Worm (Caenorhabditis elegans): ENCODE results near the gene ZK593.3.

ZK593.3 gene

ce11 chrIV:10880264-10880663, 35.2 kb upstream of the ZK593.3 start, which contains the start of gene fipr-15:
Gene fipr-15 (plus strand): TSS chrIV:10880564.
- no peak for TF ChIP-seq daf-8 (GFP tag; IDR thresholded peaks at IDR 0.05)
- no peak for TF ChIP-seq spr-1 (tag; optimal IDR thresholded peaks at IDR 0.05)
- no peak for TF ChIP-seq madf-9 (GFP tag; conservative IDR thresholded peaks at IDR 0.05)
- no peak for TF ChIP-seq dpl-1 (GFP tag; optimal IDR thresholded peaks at IDR 0.05)
- TF ChIP-seq pqm-1 (tag; optimal IDR thresholded peaks at IDR 0.05) = no peak
- TF ChIP-seq lin-15B (tag; optimal IDR thresholded peaks at IDR 0.05) = no peak
- TF ChIP-seq rbr-2 (tag; optimal IDR thresholded peaks at IDR 0.05) = no peak
- no peak for TF ChIP-seq T26A8.4 (GFP tag; IDR thresholded peaks at IDR 0.05)
- no peak for TF ChIP-seq unc-62 (GFP tag; optimal IDR thresholded peaks at IDR 0.05 in 1 of 2)
- TF ChIP-seq unc-62 (tag; optimal IDR thresholded peaks at IDR 0.05) = no peak
- TF ChIP-seq jun-1 (tag; optimal IDR thresholded peaks at IDR 0.05) = no peak
- no peak for TF ChIP-seq R02D3.7 (tag; optimal IDR thresholded peaks at IDR 0.05)

ce11 chrIV:10881230-10881629, 34.3 kb upstream of the ZK593.3 start, which contains the start of gene F13E9.13:
Gene F13E9.13 (plus strand): TSS chrIV:10881546.
- TF ChIP-seq duxl-1 (tag; optimal IDR thresholded peaks at IDR 0.05; ENCODE audit: poor library complexity) (no peak), dve-1 (tag; optimal IDR thresholded peaks at IDR 0.05; ENCODE audit: insufficient read depth) (peak; percentile 80), php-3 (GFP tag; IDR thresholded peaks at IDR 0.05) (peak; percentile 85), pqm-1 (tag; optimal IDR thresholded peaks at IDR 0.05) (peak; percentile 2), mdl-1 (tag; optimal IDR thresholded peaks at IDR 0.05) (peak in 1 of 2 experiments; percentile 30)

ce11 chrIV:10884263-10884662, 31.2 kb upstream of the ZK593.3 start, which contains the start of gene F13E9.5:
Gene F13E9.5 (minus strand): TSS chrIV:10884363.
- TF ChIP-seq F37D6.2 (tag; optimal IDR thresholded peaks at IDR 0.05) (no peak), jun-1 (tag; optimal IDR thresholded peaks at IDR 0.05) (no peak)

ce11 chrIV:10885915-10886314, 29.6 kb upstream of the ZK593.3 start, which contains the start of gene srlf-11:
Gene srlf-11 (minus strand): TSS chrIV:10886015.
- TF ChIP-seq pha-4 (GFP tag; IDR thresholded peaks at IDR 0.05) = no peak
- no peak for TF ChIP-seq pha-4 (tag; optimal IDR thresholded peaks at IDR 0.05)
- no peak for TF ChIP-seq lsy-2 (tag; optimal IDR thresholded peaks at IDR 0.05)
- no peak for TF ChIP-seq F49E8.2 (tag; optimal IDR thresholded peaks at IDR 0.05; ENCODE audit: borderline replicate concordance)
- no peak for TF ChIP-seq nhr-111 (GFP tag; optimal IDR thresholded peaks at IDR 0.05)
- TF ChIP-seq F44E2.7 (GFP tag; IDR thresholded peaks at IDR 0.05) = no peak
- no peak for TF ChIP-seq fos-1 (tag; optimal IDR thresholded peaks at IDR 0.05)
- TF ChIP-seq nhr-102 (tag; optimal IDR thresholded peaks at IDR 0.05) = no peak
- TF ChIP-seq tag-97 (GFP tag; IDR thresholded peaks at IDR 0.05) = no peak
- no peak for TF ChIP-seq daf-19 (GFP tag; conservative IDR thresholded peaks at IDR 0.05)
- TF ChIP-seq hlh-11 (tag; optimal IDR thresholded peaks at IDR 0.05) = no peak
- no peak for TF ChIP-seq ceh-82 (tag; optimal IDR thresholded peaks at IDR 0.05)
- TF ChIP-seq dmd-9 (GFP tag; IDR thresholded peaks at IDR 0.05) = no peak
- no peak for TF ChIP-seq mes-2 (tag; optimal IDR thresholded peaks at IDR 0.05; ENCODE audit: poor library complexity, severe bottlenecking)
- TF ChIP-seq mxl-3 (GFP tag; optimal IDR thresholded peaks at IDR 0.05) = no peak
- no peak for TF ChIP-seq saeg-2 (GFP tag; IDR thresholded peaks at IDR 0.05)
- no peak for TF ChIP-seq egl-43 (GFP tag; IDR thresholded peaks at IDR 0.05)
- no peak for TF ChIP-seq lin-29 (GFP tag; IDR thresholded peaks at IDR 0.05)

- TF ChIP-seq hlh-30 (tag; optimal IDR thresholded peaks at IDR 0.05; ENCODE audit: insufficient read depth) = no peak
- TF ChIP-seq nhr-6 (tag; optimal IDR thresholded peaks at IDR 0.05) = no peak
Measured at ce11 chrIV:10887285-10887684, 28.2 kb upstream of the ZK593.3 start, which contains the start of gene F13E9.16. Gene F13E9.16 (minus strand): TSS chrIV:10887385.

Data from whole organism, L4 larva.